Worm (Caenorhabditis elegans) whole organism, L4 larva: ENCODE results near the gene unc-10.
A peak's percentile ranks its signal among the peaks of the same experiment; 100 is the strongest.

Experiments used
- F44E2.7 ChIP-seq: fragments of 200-800 bp; sonication (Bioruptor generic); IDR thresholded peaks from 2 replicates; pipeline ENCODE4 v2.1.2; 2022; ENCODE audit warnings: missing genetic modification characterization, missing compliant biosample characterization
- F49E8.2 ChIP-seq: sonication (generic microtip); optimal IDR thresholded peaks from 2 replicates; lab custom pipeline; 2016; ENCODE audit warnings: missing compliant biosample characterization, mild to moderate bottlenecking, missing genetic modification characterization, borderline replicate concordance
- T20F7.1 ChIP-seq: fragments of 200-800 bp; sonication (Bioruptor generic); optimal IDR thresholded peaks from 2 replicates; lab custom pipeline; 2018; ENCODE audit warnings: mild to moderate bottlenecking, missing genetic modification characterization, missing compliant biosample characterization
- Y105C5A.15 ChIP-seq: fragments of 200-800 bp; sonication (Bioruptor generic); IDR thresholded peaks from 2 replicates; pipeline ENCODE4 v1.3.6; 2022; ENCODE audit warnings: missing genetic modification characterization, missing compliant biosample characterization
- Y48G9A.11 ChIP-seq: fragments of 200-800 bp; sonication (Bioruptor generic); IDR thresholded peaks from 2 replicates; pipeline ENCODE4 v1.3.6; 2022; ENCODE audit warnings: missing genetic modification reagents, missing genetic modification characterization, missing compliant biosample characterization
- ZK546.5 ChIP-seq, 2 experiments: sonication (generic microtip); optimal IDR thresholded peaks; 2 replicates each; lab custom pipeline; 2017; ENCODE audit warnings: missing biosample characterization in 2 of 2, missing genetic modification characterization in 2 of 2
- aha-1 ChIP-seq: fragments of 150-350 bp; peaks from one replicate; lab custom pipeline; 2014; ENCODE audit warnings: missing biosample characterization, missing genetic modification characterization
- ama-1 ChIP-seq: fragments of 150-350 bp; optimal IDR thresholded peaks from 2 replicates; lab custom pipeline; 2014; ENCODE audit warnings: inconsistent platforms, mixed read lengths
- dmd-6 ChIP-seq: fragments of 200-800 bp; sonication (Bioruptor generic); IDR thresholded peaks from 2 replicates; pipeline ENCODE4 v1.3.6; 2022; ENCODE audit warnings: missing genetic modification reagents, missing genetic modification characterization, missing compliant biosample characterization
- dmd-8 ChIP-seq: fragments of 200-800 bp; sonication (Bioruptor generic); IDR thresholded peaks from 2 replicates; pipeline ENCODE4 v1.3.6; 2022; ENCODE audit warnings: missing genetic modification characterization, missing compliant biosample characterization
- dve-1 ChIP-seq: sonication (generic microtip); optimal IDR thresholded peaks from 2 replicates; lab custom pipeline; 2017; ENCODE audit warnings: antibody characterized with exemption, mild to moderate bottlenecking, missing genetic modification characterization, missing compliant biosample characterization; ENCODE audit not compliant: insufficient read depth
- fkh-10 ChIP-seq: fragments of 150-350 bp; optimal IDR thresholded peaks from 2 replicates; lab custom pipeline; 2014; ENCODE audit warnings: missing biosample characterization, missing genetic modification reagents, missing genetic modification characterization
- fos-1 ChIP-seq: fragments of 150-350 bp; optimal IDR thresholded peaks from 2 replicates; lab custom pipeline; 2014; ENCODE audit warnings: missing biosample characterization, missing genetic modification characterization
- gei-8 ChIP-seq: fragments of 200-800 bp; sonication (Bioruptor generic); optimal IDR thresholded peaks from 2 replicates; lab custom pipeline; 2018; ENCODE audit warnings: mild to moderate bottlenecking, missing genetic modification characterization, missing compliant biosample characterization
- hlh-30 ChIP-seq: sonication (generic microtip); optimal IDR thresholded peaks from 2 replicates; lab custom pipeline; 2017; ENCODE audit warnings: antibody characterized with exemption, mild to moderate bottlenecking, missing genetic modification characterization, missing compliant biosample characterization; ENCODE audit not compliant: insufficient read depth
- hmg-1.1 ChIP-seq: fragments of 200-800 bp; sonication (Bioruptor generic); IDR thresholded peaks from 2 replicates; pipeline ENCODE4 v1.3.6; 2022; ENCODE audit warnings: missing genetic modification reagents, missing genetic modification characterization, missing compliant biosample characterization
- lin-39 ChIP-seq: fragments of 150-350 bp; optimal IDR thresholded peaks from 2 replicates; lab custom pipeline; 2014; ENCODE audit warnings: missing biosample characterization, missing genetic modification reagents, missing genetic modification characterization
- lsy-2 ChIP-seq, 2 experiments: fragments of 150-350 bp in 1 of 2; sonication (generic microtip) in 1 of 2; optimal IDR thresholded peaks; 2 replicates each; lab custom pipeline; 2014 to 2017; ENCODE audit warnings: missing biosample characterization in 2 of 2, missing genetic modification characterization in 2 of 2
- mdt-29 ChIP-seq: fragments of 200-800 bp; sonication (Bioruptor generic); IDR thresholded peaks from 2 replicates; pipeline ENCODE4 v1.3.6; 2022; ENCODE audit warnings: missing genetic modification reagents, missing genetic modification characterization, missing compliant biosample characterization
- mep-1 ChIP-seq: fragments of 150-350 bp; sonication (generic microtip); optimal IDR thresholded peaks from 3 replicates; lab custom pipeline; 2014; ENCODE audit warnings: missing biosample characterization, missing genetic modification characterization
- mxl-2 ChIP-seq: fragments of 200-800 bp; sonication (Bioruptor generic); conservative IDR thresholded peaks from 2 replicates; pipeline ENCODE4 v1.3.6; 2022; ENCODE audit warnings: missing genetic modification reagents, missing genetic modification characterization, missing compliant biosample characterization
- mxl-3 ChIP-seq: fragments of 200-800 bp; sonication (Bioruptor generic); optimal IDR thresholded peaks from 2 replicates; lab custom pipeline; 2018; ENCODE audit warnings: mild to moderate bottlenecking, missing genetic modification characterization, missing compliant biosample characterization
- nhr-102 ChIP-seq: sonication (generic microtip); optimal IDR thresholded peaks from 2 replicates; lab custom pipeline; 2016; ENCODE audit warnings: mild to moderate bottlenecking, missing genetic modification characterization, moderate library complexity, missing compliant biosample characterization
- nhr-28 ChIP-seq: fragments of 150-350 bp; optimal IDR thresholded peaks from 2 replicates; lab custom pipeline; 2014; ENCODE audit warnings: missing biosample characterization, missing genetic modification characterization
- nhr-42 ChIP-seq: fragments of 200-800 bp; sonication (Bioruptor generic); IDR thresholded peaks from 2 replicates; pipeline ENCODE4 v1.3.6; 2022; ENCODE audit warnings: missing genetic modification characterization, missing compliant biosample characterization
- nhr-48 ChIP-seq: sonication (generic microtip); optimal IDR thresholded peaks from 2 replicates; lab custom pipeline; 2016; ENCODE audit warnings: mild to moderate bottlenecking, missing genetic modification characterization, missing compliant biosample characterization
- nhr-77 ChIP-seq: fragments of 150-350 bp; optimal IDR thresholded peaks from 2 replicates; lab custom pipeline; 2014; ENCODE audit warnings: missing biosample characterization, missing genetic modification characterization
- pha-4 ChIP-seq, 2 experiments: fragments of 150-350 bp in 1 of 2; fragments of 200-800 bp in 1 of 2; sonication (Bioruptor generic) in 1 of 2; IDR thresholded peaks in 1 of 2; optimal IDR thresholded peaks in 1 of 2; 2 replicates each; pipeline versions ENCODE4 v1.3.6 to Lab custom; 2014 to 2022; ENCODE audit warnings: missing genetic modification characterization in 2 of 2, missing genetic modification reagents in 2 of 2, missing biosample characterization in 1 of 2, missing compliant biosample characterization in 1 of 2
- php-3 ChIP-seq: fragments of 200-800 bp; sonication (Bioruptor generic); IDR thresholded peaks from 2 replicates; pipeline ENCODE4 v1.3.6; 2022; ENCODE audit warnings: missing genetic modification reagents, missing genetic modification characterization, missing compliant biosample characterization
- pqm-1 ChIP-seq: sonication (generic microtip); optimal IDR thresholded peaks from 2 replicates; lab custom pipeline; 2017; ENCODE audit warnings: missing biosample characterization, missing genetic modification characterization
- saeg-2 ChIP-seq: fragments of 200-800 bp; sonication (Bioruptor generic); IDR thresholded peaks from 2 replicates; pipeline ENCODE4 v1.3.6; 2022; ENCODE audit warnings: missing genetic modification reagents, missing genetic modification characterization, missing compliant biosample characterization
- sdz-12 ChIP-seq: fragments of 200-800 bp; sonication (Bioruptor generic); optimal IDR thresholded peaks from 2 replicates; lab custom pipeline; 2018; ENCODE audit warnings: mild to moderate bottlenecking, missing genetic modification characterization, missing compliant biosample characterization
- set-16 ChIP-seq: fragments of 200-800 bp; sonication (Bioruptor generic); IDR thresholded peaks from 2 replicates; pipeline ENCODE4 v1.3.6; 2022; ENCODE audit warnings: missing genetic modification reagents, missing genetic modification characterization, missing compliant biosample characterization
- unc-62 ChIP-seq, 3 experiments: fragments of 150-350 bp in 1 of 3; sonication (generic microtip); optimal IDR thresholded peaks in 2 of 3; peaks in 1 of 3; 1 replicate in 1 of 3; 2 replicates in 2 of 3; lab custom pipeline; 2014 to 2017; ENCODE audit warnings: missing biosample characterization in 3 of 3, missing genetic modification characterization in 3 of 3, missing genetic modification reagents in 3 of 3, missing genotype in 1 of 3
- zag-1 ChIP-seq: fragments of 150-350 bp; optimal IDR thresholded peaks from 2 replicates; lab custom pipeline; 2014; ENCODE audit warnings: missing biosample characterization, missing genetic modification characterization
- zfp-3 ChIP-seq: fragments of 200-800 bp; sonication (Bioruptor generic); conservative IDR thresholded peaks from 2 replicates; pipeline ENCODE4 v1.3.6; 2022; ENCODE audit warnings: missing genetic modification reagents, missing genetic modification characterization, missing compliant biosample characterization
- zip-2 ChIP-seq: fragments of 150-350 bp; optimal IDR thresholded peaks from 2 replicates; lab custom pipeline; 2014; ENCODE audit warnings: missing biosample characterization, missing genetic modification characterization

unc-10 gene

ce11 chrX:7279671-7280389 is at the start of gene unc-10:
Gene unc-10, minus strand, starts transcription at chrX:7280322.
- peak; percentile 34 for TF ChIP-seq aha-1 (tag; lab: Kevin White, UChicago)
- peak; percentile 76 for TF ChIP-seq set-16 (GFP tag; lab: Robert Waterston, UW)
- TF ChIP-seq php-3 (GFP tag; lab: Robert Waterston, UW): no peak
- TF ChIP-seq unc-62 (GFP tag; optimal IDR thresholded peaks at IDR 0.05 in 1 of 2; lab: Kevin White, UChicago): peak in 1 of 2 experiments; percentile 95
- no peak for TF ChIP-seq unc-62 (tag; optimal IDR thresholded peaks at IDR 0.05; lab: Kevin White, UChicago)
- TF ChIP-seq F49E8.2 (tag; lab: Kevin White, UChicago): no peak
- no peak for TF ChIP-seq T20F7.1 (GFP tag; lab: Kevin White, UChicago)
- TF ChIP-seq, all 104 proteins: peak for 3

- TF ChIP-seq mdt-29 (GFP tag; lab: Robert Waterston, UW) (no peak), ama-1 (lab: Kevin White, UChicago) (peak; percentile 4), nhr-28 (tag; lab: Kevin White, UChicago) (peak; percentile 5), pqm-1 (tag; lab: Kevin White, UChicago) (no peak), hlh-30 (peak; percentile 58)
Observed at ce11 chrX:7329601-7330000, 49.5 kb upstream of the unc-10 start, which contains the start of gene ttr-59. Gene ttr-59, plus strand, starts transcription at chrX:7329818.

DNA sequence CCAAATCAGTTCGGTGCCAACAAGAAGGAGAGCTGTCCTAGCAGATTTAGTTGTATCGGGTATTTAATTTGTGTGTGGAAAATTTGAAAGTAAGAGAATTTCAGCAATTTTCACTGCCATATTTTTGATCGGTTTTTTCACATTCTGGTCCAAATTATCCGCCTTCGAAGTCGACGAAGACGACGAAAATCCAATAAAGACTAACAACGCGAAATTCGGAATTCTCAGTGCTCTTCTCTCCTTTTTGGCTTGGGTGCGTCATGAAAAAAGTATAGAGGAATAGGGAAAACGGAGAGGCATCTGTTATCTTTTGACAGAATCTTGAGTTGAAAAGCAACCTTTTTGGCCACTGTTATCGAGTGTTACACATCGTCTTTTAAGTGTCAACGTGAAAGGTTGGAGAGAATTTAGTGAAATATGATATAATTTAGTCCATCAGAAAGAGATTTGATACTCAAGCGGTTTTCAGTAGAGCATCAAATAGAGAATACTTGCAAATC is 48.0 kb upstream of the unc-10 start:
- TF ChIP-seq F49E8.2 (tag; lab: Kevin White, UChicago) (no peak), dmd-6 (GFP tag; lab: Robert Waterston, UW) (0 out of 2 replicates have a peak, but pooled peaks have one; percentile 7), unc-62 (GFP tag; optimal IDR thresholded peaks at IDR 0.05 in 1 of 2; lab: Kevin White, UChicago) (peak in 1 of 2 experiments; percentile 10), unc-62 (tag; optimal IDR thresholded peaks at IDR 0.05; lab: Kevin White, UChicago) (no peak)

- no peak for TF ChIP-seq php-3 (GFP tag; lab: Robert Waterston, UW)
- TF ChIP-seq hmg-1.1: peak; percentile 40; the same call in 1 of the 2 replicates
- TF ChIP-seq ZK546.5 (tag; optimal IDR thresholded peaks at IDR 0.05; lab: Kevin White, UChicago): no peak
- peak; percentile 38; the same call in 1 of the 2 replicates for TF ChIP-seq set-16 (GFP tag; lab: Robert Waterston, UW)
- peak; percentile 37 for TF ChIP-seq mep-1 (tag; lab: Kevin White, UChicago)
- TF ChIP-seq nhr-42 (GFP tag; lab: Robert Waterston, UW): no peak
- TF ChIP-seq aha-1 (tag; lab: Kevin White, UChicago): peak; percentile 89
- no peak for TF ChIP-seq Y105C5A.15 (GFP tag; lab: Robert Waterston, UW)
- TF ChIP-seq unc-62 (GFP tag; optimal IDR thresholded peaks at IDR 0.05 in 1 of 2; lab: Kevin White, UChicago): peak in 1 of 2 experiments; percentile 85
- TF ChIP-seq unc-62 (tag; optimal IDR thresholded peaks at IDR 0.05; lab: Kevin White, UChicago): no peak
- TF ChIP-seq fkh-10: peak; percentile 3
Observed at ce11 chrX:7326967-7327651, 47.0 kb upstream of the unc-10 start, which contains the start of gene sng-1. Gene sng-1, plus strand, starts transcription at chrX:7327601.

DNA sequence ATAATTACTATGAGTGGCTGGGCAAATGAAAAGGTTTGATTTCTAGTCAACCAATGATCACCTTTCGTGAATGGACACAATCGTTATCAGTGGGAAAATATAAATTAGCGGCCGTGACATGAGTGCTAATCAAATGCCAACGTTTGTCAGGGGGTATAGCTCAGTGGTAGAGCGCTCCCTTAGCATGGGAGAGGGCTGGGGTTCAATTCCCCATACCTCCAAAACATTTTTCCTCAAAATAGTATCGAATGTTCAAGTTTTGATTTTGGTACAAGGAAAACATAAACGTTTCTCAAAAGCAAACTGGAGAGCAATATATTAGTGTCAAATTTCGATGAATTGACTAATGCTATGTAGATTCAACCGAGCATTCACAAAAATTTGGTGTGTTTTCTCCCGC is 43.5 kb upstream of the unc-10 start:
- peak; percentile 28 for TF ChIP-seq T20F7.1 (GFP tag; lab: Kevin White, UChicago)
- no peak for TF ChIP-seq ama-1 (lab: Kevin White, UChicago)
- TF ChIP-seq dmd-8 (GFP tag; lab: Robert Waterston, UW): peak; percentile 87
- TF ChIP-seq sdz-12: peak; percentile 36
- TF ChIP-seq gei-8: peak; percentile 25
- TF ChIP-seq pha-4 (GFP tag; IDR thresholded peaks at IDR 0.05; lab: Robert Waterston, UW): peak; percentile 87; the same call in 1 of the 2 replicates
- no peak for TF ChIP-seq pha-4 (tag; optimal IDR thresholded peaks at IDR 0.05; lab: Kevin White, UChicago)
- TF ChIP-seq lin-39 (tag; lab: Kevin White, UChicago): no peak
- TF ChIP-seq zip-2 (tag; lab: Kevin White, UChicago): peak; percentile 2
- no peak for TF ChIP-seq F44E2.7 (GFP tag; lab: Robert Waterston, UW)
- no peak for TF ChIP-seq Y48G9A.11 (GFP tag; lab: Robert Waterston, UW)
- no peak for TF ChIP-seq zfp-3 (GFP tag; lab: Robert Waterston, UW)
- peak; percentile 61; the same call in 1 of the 2 replicates for TF ChIP-seq mxl-2 (GFP tag; lab: Robert Waterston, UW)
- peak in 1 of 2 experiments; percentile 6 for TF ChIP-seq lsy-2 (tag; optimal IDR thresholded peaks at IDR 0.05; lab: Kevin White, UChicago)
- no peak for TF ChIP-seq zag-1 (tag; lab: Kevin White, UChicago)
- TF ChIP-seq nhr-48 (tag; lab: Kevin White, UChicago): peak; percentile 70
- peak; percentile 54 for TF ChIP-seq mep-1 (tag; lab: Kevin White, UChicago)
- TF ChIP-seq nhr-77 (tag; lab: Kevin White, UChicago): no peak
- no peak for TF ChIP-seq fos-1 (tag; lab: Kevin White, UChicago)
- peak; percentile 67 for TF ChIP-seq nhr-102
- peak; percentile 48 for TF ChIP-seq dve-1 (tag; lab: Kevin White, UChicago)
- 0 out of 2 replicates have a peak, but pooled peaks have one; percentile 27 for TF ChIP-seq saeg-2 (GFP tag; lab: Robert Waterston, UW)
- peak; percentile 51 for TF ChIP-seq mxl-3
